Fruit fly (Drosophila melanogaster): ENCODE measurements around the gene CG8300.

CG8300 gene

DNA sequence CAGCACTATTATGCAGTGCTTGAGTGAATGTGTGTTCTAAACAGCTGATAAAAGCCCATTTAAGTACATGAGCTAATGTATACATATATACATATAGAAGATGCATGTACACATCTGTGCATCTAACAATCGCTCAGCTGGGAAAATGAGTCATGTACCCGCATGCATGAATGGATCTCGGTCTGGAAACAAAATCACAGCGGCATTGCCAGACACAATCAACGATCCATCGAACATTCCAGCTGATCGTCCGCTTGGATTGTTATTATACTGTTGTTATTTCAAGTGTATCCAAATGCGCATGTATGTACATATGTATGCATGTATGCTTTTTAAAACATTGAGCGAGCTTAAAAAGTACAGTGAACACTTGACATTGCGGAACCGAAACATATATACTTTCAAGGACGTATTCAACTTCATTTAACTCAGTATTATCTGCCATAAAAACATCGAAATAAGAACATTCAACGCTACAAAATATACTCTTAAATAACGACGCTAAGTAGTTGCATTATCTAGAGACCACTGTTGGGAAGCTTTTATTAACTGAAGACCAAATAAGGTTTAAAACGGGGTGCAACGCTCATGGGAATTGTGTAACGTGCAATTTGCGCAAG, 9.3 kb upstream of the CG8300 start:
- TF ChIP-seq CG8478 (optimal IDR thresholded peaks at IDR 0.05) (no peak), CTCF (optimal IDR thresholded peaks at IDR 0.05) (no peak)

DNA sequence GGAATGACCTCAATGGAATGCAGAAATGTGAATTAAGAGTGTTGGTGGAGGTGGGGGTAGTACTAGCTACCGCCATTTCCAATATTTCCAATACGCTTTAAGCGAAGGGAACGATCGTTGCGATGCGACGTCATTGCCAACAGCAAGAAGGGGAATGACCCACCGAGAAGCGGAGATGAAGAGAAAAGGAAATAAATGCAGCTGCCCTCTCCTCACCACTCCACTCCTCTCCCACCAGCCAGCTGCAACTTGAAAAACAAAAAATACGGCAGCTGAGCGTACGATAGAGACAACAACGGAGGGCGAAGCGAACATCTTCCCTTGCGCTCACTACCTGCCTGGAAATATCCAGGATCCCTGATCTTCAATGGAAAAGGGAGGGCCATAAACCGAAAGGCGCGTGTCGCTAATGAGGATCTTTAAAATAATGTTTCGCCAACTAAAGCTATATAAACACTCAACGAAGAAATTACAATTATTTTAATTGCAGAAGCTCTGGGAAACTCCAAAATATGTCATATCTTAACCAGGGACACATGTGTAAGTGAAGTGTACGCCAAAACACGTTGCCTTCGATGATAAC, 8.7 kb upstream of the CG8300 start:
- TF ChIP-seq CTCF (optimal IDR thresholded peaks at IDR 0.05), result no peak
- TF ChIP-seq CG8478 (optimal IDR thresholded peaks at IDR 0.05), result no peak

DNA sequence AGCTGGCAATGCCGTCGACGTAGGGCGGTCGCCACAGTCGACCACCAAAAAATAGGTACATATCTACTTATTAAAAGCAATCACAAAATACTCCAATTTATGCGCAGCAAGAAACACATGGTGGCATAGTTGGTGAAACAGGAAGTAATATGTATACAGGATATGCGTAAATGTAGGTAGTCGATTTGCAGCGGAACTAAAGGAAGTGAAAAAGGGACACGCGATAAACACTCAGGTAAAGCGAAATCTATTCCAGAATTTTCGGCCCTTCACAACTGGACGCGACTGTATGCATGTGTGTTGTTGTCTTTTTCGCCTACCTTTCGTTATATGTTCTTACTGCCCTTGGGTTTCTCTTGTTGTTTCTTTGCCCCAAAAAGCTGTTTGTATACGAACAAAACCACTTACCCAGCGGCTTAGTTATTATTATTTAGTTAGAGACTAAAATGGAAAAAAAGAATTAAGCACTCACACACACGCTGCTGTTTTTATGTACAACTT, 8.1 kb upstream of the CG8300 start:
- TF ChIP-seq CTCF (optimal IDR thresholded peaks at IDR 0.05) (no peak), CG8478 (optimal IDR thresholded peaks at IDR 0.05) (no peak)

DNA sequence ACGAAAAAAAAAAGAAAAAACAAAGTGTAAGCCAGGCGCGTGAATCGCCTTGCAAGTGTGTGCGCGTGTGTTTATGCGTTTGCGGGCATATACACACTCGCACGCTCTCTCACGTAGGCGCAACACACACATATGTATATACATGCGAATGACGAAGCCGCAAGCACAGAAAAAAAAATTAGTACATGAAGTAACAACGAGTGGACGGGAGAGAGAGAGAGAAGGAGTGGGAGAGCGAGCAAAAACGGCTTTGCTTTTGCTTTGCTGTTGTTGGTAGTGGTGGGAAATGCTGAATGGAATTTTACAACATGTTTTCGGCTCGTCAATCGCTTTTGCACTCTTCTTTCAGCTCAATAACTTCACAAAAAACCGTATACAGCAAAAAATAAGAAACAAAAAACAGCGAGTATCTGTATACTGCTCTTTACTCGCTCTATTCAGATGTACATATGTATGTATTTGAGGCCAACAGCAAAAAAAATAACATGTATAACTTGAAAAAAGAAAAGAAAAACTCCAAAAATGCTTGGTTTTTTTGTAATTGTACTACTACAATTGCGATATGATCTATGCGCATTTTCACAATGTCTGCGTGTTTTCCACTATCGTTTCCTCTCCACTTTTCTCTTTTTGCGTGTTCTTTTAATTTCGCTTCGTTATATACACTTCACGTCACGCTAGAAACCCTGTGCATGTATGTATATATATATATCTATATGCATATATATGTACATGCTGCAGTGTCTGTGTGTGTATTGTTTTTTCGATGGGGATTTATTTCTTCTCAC, 7.4 kb upstream of the CG8300 start:
- TF ChIP-seq CG8478 (optimal IDR thresholded peaks at IDR 0.05) (no peak), CTCF (optimal IDR thresholded peaks at IDR 0.05) (no peak)

DNA sequence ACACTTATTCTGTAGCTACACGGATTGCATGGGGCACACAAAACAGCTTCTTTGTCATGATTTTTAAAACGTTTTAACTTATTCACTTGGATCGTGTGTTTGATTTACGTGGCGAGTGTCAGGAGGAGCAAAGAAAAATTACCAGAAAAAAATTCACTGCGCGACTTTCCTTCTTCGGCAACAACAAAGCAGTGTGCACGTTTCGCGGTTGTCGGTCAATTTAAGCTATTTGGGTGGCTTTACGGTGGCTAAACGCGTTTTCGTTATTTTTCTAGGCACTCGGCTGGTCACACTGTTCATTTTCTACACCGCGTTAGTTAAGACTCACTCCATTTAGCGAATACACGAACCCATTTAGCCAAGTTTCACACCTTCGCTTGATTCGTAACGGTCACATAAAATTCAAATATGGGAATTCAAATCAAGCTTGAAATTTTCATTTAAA, 6.8 kb upstream of the CG8300 start, which contains the start of gene Sxl:
Sxl (minus strand) TSS at position 195 of the 445 bp plus-strand sequence.
- TF ChIP-seq CG8478 (optimal IDR thresholded peaks at IDR 0.05) (no peak), CTCF (optimal IDR thresholded peaks at IDR 0.05) (peak; percentile 50 to 69)

DNA sequence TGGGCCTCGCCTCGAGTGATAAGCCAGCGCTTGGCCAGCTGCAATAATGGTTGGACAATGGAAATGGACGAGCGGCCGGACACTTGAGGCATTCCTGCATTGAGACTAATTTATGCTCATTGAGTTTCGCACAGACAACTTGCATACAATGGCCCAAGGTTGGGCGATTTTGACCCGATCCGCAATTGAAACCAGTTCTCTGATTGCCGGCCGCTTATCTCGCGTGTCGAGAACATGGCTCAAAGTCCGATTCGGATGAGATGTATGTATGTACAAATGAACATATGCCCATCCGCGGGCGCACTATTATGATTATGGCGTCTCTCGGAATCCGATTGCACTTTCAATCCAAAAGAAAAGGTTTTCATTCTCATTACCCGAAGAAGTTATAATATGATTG, 4.0 kb upstream of the CG8300 start:
- TF ChIP-seq CG8478 (optimal IDR thresholded peaks at IDR 0.05) (no peak), CTCF (optimal IDR thresholded peaks at IDR 0.05) (no peak)

DNA sequence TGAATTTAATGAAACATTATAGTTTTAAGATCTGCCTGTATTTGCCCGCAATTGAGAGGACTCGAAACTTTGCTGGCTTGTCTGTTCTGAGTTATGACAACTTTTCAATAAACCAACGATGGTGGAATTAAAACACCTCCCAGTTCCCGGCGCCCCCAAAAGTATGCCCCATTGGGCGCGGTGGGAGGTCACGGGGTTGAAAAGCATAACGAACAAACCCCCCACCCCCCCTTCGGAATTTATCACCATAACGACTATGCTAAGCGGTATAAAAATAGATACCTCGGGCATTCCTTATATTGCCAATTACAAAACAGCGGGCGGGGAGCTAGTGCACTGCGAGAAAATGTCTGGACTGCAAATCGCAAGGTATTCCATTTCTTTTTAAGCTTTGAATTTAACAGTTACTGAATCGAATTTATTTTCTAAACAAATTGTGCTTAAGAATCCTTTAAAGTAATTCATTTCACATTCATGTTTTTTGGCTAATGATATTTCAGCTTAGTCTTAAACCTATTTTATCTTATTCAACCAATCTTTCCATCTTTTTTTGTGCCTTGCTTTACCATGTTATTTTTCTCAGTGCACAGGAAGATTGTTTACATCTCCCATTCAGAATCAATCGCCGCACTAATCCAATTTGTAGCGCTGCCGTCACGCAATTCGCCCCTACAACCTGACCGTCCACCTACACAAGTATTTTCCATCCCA, 3.2 kb upstream of the CG8300 start:
- TF ChIP-seq CG8478 (optimal IDR thresholded peaks at IDR 0.05) (no peak), CTCF (optimal IDR thresholded peaks at IDR 0.05) (no peak)

DNA sequence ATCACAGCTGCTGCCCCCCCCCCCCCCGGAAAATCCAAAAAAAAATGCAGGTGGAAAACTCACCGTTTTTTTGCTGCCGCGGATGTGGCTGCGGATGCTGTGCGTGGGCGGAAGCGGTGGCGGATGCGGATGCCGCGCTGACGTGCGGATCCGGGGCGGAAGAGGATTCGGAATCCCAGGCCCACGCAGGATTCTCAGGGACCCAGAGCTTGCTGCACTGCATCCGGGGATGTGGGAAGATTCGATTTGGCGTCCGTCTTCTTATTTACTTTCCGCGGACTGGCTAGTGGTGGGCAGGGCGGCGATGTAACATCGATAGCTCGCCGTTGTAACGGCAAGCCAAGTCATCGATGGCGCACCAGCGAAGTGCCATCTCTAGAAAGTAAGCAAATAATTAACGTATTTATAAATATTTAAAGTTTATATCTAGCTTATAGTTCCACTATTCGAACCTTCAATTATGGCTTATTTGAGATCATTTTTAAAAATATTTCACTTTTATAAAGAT, 2.6 kb upstream of the CG8300 start, which contains the start of gene CG4615:
CG4615 (minus strand) TSS at position 288 of the 508 bp plus-strand sequence.
- TF ChIP-seq CG8478 (optimal IDR thresholded peaks at IDR 0.05) (no peak), CTCF (optimal IDR thresholded peaks at IDR 0.05) (peak in 1 of 2 experiments; percentile 25)

DNA sequence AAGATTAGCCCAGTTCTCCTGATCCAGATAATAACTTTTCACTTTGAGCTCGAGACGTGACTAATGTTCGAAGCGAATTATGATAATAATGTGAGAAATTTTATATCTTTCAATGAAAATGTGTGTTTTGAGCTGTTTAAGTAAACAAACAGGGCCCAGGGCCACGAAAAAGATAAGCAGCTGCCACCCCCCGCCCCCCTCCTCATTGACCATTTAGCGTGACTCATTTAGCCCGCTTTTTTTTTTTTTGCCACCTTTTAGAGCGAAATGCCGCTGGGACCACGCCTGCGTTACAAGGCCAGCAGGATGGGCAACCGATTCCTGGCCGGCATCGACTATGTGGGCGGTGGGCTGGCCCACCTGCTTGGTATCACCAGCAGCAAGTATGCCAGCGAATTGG, 848 bp downstream of the CG8300 start:
- TF ChIP-seq CTCF (optimal IDR thresholded peaks at IDR 0.05) (no peak), CG8478 (optimal IDR thresholded peaks at IDR 0.05) (no peak)

DNA sequence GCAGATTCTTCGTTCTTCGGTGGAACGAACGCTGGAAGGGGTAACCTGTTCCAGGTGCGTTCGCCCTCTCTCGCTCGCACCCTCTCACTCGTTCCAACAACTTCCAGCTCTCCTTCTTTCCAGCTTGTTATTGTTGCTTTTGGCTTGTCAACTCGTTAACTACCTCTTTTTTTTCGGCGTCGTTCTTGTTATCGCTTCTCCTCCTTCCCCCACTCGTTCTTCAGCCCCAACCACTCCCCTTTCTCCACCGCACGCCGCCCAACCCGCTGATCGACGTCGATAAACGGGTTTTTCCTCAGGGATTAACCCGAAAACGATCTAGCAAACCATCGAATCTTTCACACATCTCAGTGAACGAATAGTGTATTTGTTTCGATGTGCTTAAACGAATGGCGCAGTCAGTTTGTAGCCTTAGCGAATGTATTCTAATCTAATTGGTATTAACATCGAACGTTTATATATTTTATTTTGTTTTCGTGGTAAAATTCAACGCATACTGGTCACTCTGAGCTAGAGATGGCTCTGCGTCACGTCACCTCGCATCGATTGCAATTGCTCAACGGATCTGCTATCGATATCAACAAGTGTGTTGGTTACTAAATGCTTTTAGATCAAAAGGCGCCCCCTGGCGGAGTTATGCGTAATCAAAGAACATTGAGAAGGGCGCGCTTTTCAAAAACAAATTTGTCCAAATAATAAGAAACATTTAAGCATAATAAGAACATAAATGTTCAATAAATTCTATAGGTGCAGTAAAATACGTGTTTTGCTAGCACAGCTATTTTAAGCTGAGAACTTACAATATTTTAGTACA, 5.3 kb downstream of the CG8300 start, which contains the start of gene fz4:
fz4 (minus strand) TSS at position 529 of the 814 bp plus-strand sequence.
- peak; percentile 90 to 93 for TF ChIP-seq CTCF (optimal IDR thresholded peaks at IDR 0.05)
- TF ChIP-seq CG8478 (optimal IDR thresholded peaks at IDR 0.05), result no peak

DNA sequence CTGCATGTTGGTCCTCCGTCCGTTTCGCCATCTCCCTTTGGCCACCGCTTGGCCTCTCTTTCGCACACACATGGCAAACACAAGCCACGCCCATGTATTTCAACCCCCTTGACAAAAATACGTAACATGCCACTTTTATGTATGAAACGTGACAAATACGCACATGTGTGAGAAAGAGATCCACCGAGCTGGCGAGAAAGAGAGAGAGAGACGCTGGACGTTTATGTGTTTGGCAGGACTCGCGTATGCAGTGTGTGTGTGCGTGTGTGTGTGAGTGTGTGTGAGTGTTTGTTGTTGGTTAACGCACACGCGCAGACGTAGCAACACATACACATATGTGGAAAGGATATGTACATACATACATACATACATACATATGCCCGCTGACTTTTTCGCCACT, 6.2 kb downstream of the CG8300 start:
- TF ChIP-seq CTCF (optimal IDR thresholded peaks at IDR 0.05) (no peak), CG8478 (optimal IDR thresholded peaks at IDR 0.05) (no peak)

DNA sequence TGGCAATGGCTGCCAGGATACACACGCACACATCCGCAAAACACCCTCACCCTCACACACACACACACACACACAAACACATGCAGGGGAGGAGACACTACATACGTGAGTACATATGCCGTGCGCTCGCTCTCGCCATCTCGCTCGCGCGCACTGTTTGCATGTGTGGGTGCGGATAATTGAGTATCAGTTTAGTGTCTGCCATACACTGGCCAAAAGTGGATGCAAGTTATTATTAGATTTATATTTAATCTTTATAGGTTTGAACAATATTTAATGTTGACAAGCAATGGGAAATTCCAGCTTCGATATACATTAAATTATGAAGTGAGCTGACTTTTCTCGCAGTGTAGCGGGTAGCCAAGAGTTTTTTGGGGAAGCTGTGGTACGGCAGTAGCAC, 13.0 kb downstream of the CG8300 start:
- TF ChIP-seq CTCF (optimal IDR thresholded peaks at IDR 0.05) (no peak), CG8478 (optimal IDR thresholded peaks at IDR 0.05) (no peak)

DNA sequence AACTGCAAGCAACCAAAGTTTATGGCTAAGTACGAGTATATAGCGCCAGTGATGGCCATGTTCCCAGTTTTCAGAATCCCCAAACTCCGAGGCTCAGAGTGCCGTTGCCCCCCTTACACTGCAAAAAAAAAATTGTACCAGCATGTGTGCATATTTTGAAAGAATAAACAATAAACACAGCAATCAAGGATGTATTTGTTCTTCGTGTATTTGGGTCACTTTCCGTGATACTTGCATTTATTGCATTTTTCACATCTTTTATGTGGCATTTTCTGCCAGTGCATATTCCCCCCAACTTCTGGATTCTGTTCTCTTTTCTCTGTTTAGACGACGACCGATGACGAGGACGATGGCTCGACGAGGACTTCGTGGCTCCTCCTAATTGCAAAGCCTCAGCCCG, 15.5 kb downstream of the CG8300 start:
- TF ChIP-seq CG8478 (optimal IDR thresholded peaks at IDR 0.05) (no peak), CTCF (optimal IDR thresholded peaks at IDR 0.05) (no peak)

DNA sequence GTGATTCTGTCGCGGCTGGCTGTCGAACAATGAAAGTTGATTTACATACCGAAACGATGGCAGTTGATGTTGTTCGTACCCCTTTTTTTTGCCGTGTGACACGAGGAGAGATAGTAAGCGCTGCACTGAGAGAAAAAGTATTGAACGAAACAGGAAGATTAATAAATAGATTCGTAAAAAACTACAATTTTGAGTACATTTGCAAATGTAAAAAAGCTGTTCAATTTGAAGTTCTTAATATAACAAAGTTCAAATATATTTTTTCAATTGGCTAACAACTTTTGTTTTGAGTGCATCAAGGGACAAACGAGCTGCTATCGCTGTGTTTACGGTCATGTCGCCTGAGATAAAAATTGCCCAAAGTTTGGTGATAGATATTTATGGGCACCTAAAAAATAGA, 17.3 kb downstream of the CG8300 start:
- TF ChIP-seq CTCF (optimal IDR thresholded peaks at IDR 0.05) (no peak), CG8478 (optimal IDR thresholded peaks at IDR 0.05) (no peak)
